Fruit fly (Drosophila melanogaster) whole organism, embryonic: ENCODE results near the gene Ir67a.

Experiments
- ATbp ChIP-seq: fragments of 200-800 bp; sonication (Bioruptor generic); optimal IDR thresholded peaks from 2 replicates; lab custom pipeline; 2017; ENCODE audit warnings: missing biosample characterization, mild to moderate bottlenecking, missing genetic modification characterization, missing genetic modification reagents
- Ada2b ChIP-seq: fragments of 200-800 bp; sonication (Bioruptor generic); IDR thresholded peaks from 2 replicates; pipeline ENCODE4 v1.3.6; 2022; ENCODE audit warnings: missing biosample characterization, missing genetic modification characterization
- Antp ChIP-seq: fragments of 200-800 bp; sonication (Bioruptor generic); optimal IDR thresholded peaks from 3 replicates; lab custom pipeline; 2016; ENCODE audit warnings: missing biosample characterization, missing genetic modification characterization
- CG10147 ChIP-seq: fragments of 200-800 bp; sonication (Bioruptor generic); optimal IDR thresholded peaks from 2 replicates; lab custom pipeline; 2019; ENCODE audit warnings: missing biosample characterization, mild to moderate bottlenecking, missing genetic modification characterization, moderate library complexity
- CG10366 ChIP-seq: fragments of 200-800 bp; sonication (Bioruptor generic); IDR thresholded peaks from 2 replicates; pipeline ENCODE4 v1.3.6; 2022; ENCODE audit warnings: missing biosample characterization, missing genetic modification characterization
- CG10462 ChIP-seq: fragments of 200-800 bp; sonication (Bioruptor generic); optimal IDR thresholded peaks from 2 replicates; lab custom pipeline; 2016; ENCODE audit warnings: missing biosample characterization, missing genetic modification characterization
- CG11504 ChIP-seq: fragments of 200-800 bp; sonication (Bioruptor generic); optimal IDR thresholded peaks from 3 replicates; lab custom pipeline; 2019; ENCODE audit warnings: missing biosample characterization, mild to moderate bottlenecking, missing genetic modification characterization, moderate library complexity
- CG12659 ChIP-seq: fragments of 200-800 bp; sonication (Bioruptor generic); optimal IDR thresholded peaks from 3 replicates; lab custom pipeline; 2017; ENCODE audit warnings: mild to moderate bottlenecking, missing biosample characterization, missing genetic modification reagents, missing genetic modification characterization
- CG13624 ChIP-seq: fragments of 200-800 bp; sonication (Bioruptor generic); optimal IDR thresholded peaks from 2 replicates; lab custom pipeline; 2016; ENCODE audit warnings: missing biosample characterization, missing genetic modification characterization
- CG14965 ChIP-seq: fragments of 200-800 bp; sonication (Bioruptor generic); optimal IDR thresholded peaks from 2 replicates; lab custom pipeline; 2016; ENCODE audit warnings: missing biosample characterization, missing genetic modification characterization, borderline replicate concordance
- CG15073 ChIP-seq: fragments of 200-800 bp; sonication (Bioruptor generic); optimal IDR thresholded peaks from 2 replicates; lab custom pipeline; 2016; ENCODE audit warnings: missing biosample characterization, missing genetic modification characterization
- CG15514 ChIP-seq: fragments of 200-800 bp; sonication (Bioruptor generic); optimal IDR thresholded peaks from 3 replicates; lab custom pipeline; 2017; ENCODE audit warnings: missing biosample characterization, missing genetic modification characterization, mild to moderate bottlenecking, moderate library complexity, missing genetic modification reagents
- CG16815 ChIP-seq: fragments of 200-800 bp; sonication (Bioruptor generic); optimal IDR thresholded peaks from 3 replicates; lab custom pipeline; 2017; ENCODE audit warnings: missing biosample characterization, mild to moderate bottlenecking, missing genetic modification characterization
- CG17912 ChIP-seq: fragments of 200-800 bp; sonication (Bioruptor generic); optimal IDR thresholded peaks from 2 replicates; lab custom pipeline; 2018; ENCODE audit warnings: missing biosample characterization, mild to moderate bottlenecking, missing genetic modification characterization
- CG1792 ChIP-seq: fragments of 200-800 bp; sonication (Bioruptor generic); optimal IDR thresholded peaks from 2 replicates; lab custom pipeline; 2016; ENCODE audit warnings: missing biosample characterization, missing genetic modification characterization
- CG18599 ChIP-seq: fragments of 200-800 bp; sonication (Bioruptor generic); optimal IDR thresholded peaks from 3 replicates; lab custom pipeline; 2017; ENCODE audit warnings: missing biosample characterization, missing genetic modification characterization, mild to moderate bottlenecking, moderate library complexity, missing genetic modification reagents
- CG2678 ChIP-seq: fragments of 200-800 bp; sonication (Bioruptor generic); optimal IDR thresholded peaks from 3 replicates; lab custom pipeline; 2019; ENCODE audit warnings: missing biosample characterization, mild to moderate bottlenecking, missing genetic modification characterization, moderate library complexity
- CG2875 ChIP-seq: fragments of 200-800 bp; sonication (Bioruptor generic); optimal IDR thresholded peaks from 2 replicates; lab custom pipeline; 2017; ENCODE audit warnings: missing biosample characterization, mild to moderate bottlenecking, missing genetic modification characterization, missing genetic modification reagents
- CG3995 ChIP-seq: fragments of 200-800 bp; sonication (Bioruptor generic); optimal IDR thresholded peaks from 3 replicates; lab custom pipeline; 2016; ENCODE audit warnings: missing biosample characterization, missing genetic modification characterization
- CG42726 ChIP-seq: fragments of 200-800 bp; sonication (Bioruptor generic); IDR thresholded peaks from 2 replicates; pipeline ENCODE4 v1.3.6; 2022; ENCODE audit warnings: missing biosample characterization, missing genetic modification characterization; ENCODE audit not compliant: partially characterized antibody
- CG4328 ChIP-seq: fragments of 200-800 bp; sonication (Bioruptor generic); optimal IDR thresholded peaks from 3 replicates; lab custom pipeline; 2017; ENCODE audit warnings: missing biosample characterization, missing genetic modification reagents, missing genetic modification characterization
- CG6791 ChIP-seq: fragments of 200-800 bp; sonication (Bioruptor generic); IDR thresholded peaks from 3 replicates; pipeline ENCODE4 v1.3.6; 2022; ENCODE audit warnings: missing biosample characterization, missing genetic modification characterization; ENCODE audit not compliant: partially characterized antibody
- CG6813 ChIP-seq: fragments of 200-800 bp; sonication (Bioruptor generic); optimal IDR thresholded peaks from 2 replicates; lab custom pipeline; 2017; ENCODE audit warnings: missing biosample characterization, missing genetic modification characterization, mild to moderate bottlenecking, moderate library complexity, missing genetic modification reagents
- CG9876 ChIP-seq: fragments of 200-800 bp; sonication (Bioruptor generic); optimal IDR thresholded peaks from 2 replicates; lab custom pipeline; 2016; ENCODE audit warnings: missing biosample characterization, missing genetic modification characterization
- Camta ChIP-seq: fragments of 200-800 bp; sonication (Bioruptor generic); optimal IDR thresholded peaks from 2 replicates; lab custom pipeline; 2016; ENCODE audit warnings: missing biosample characterization, missing genetic modification characterization
- CkIIα-i1 ChIP-seq: fragments of 200-800 bp; sonication (Bioruptor generic); IDR thresholded peaks from 2 replicates; pipeline ENCODE4 v1.3.6; 2022; ENCODE audit warnings: missing biosample characterization, missing genetic modification characterization
- CrebB ChIP-seq: fragments of 200-800 bp; sonication (Bioruptor generic); optimal IDR thresholded peaks from 3 replicates; lab custom pipeline; 2018; ENCODE audit warnings: missing biosample characterization, mild to moderate bottlenecking, missing genetic modification characterization
- Deaf1 ChIP-seq: fragments of 200-800 bp; optimal IDR thresholded peaks from 3 replicates; lab custom pipeline; 2019; ENCODE audit warnings: missing biosample characterization, mild to moderate bottlenecking, missing genetic modification characterization, moderate library complexity
- Dek ChIP-seq: fragments of 200-800 bp; sonication (Bioruptor generic); optimal IDR thresholded peaks from 3 replicates; lab custom pipeline; 2019; ENCODE audit warnings: missing biosample characterization, mild to moderate bottlenecking, missing genetic modification characterization, moderate library complexity
- Lim3 ChIP-seq: fragments of 200-800 bp; sonication (Bioruptor generic); IDR thresholded peaks from 2 replicates; pipeline ENCODE4 v1.3.6; 2022; ENCODE audit warnings: missing biosample characterization, missing genetic modification characterization
- Lpt ChIP-seq: fragments of >200 bp; optimal IDR thresholded peaks from 2 replicates; lab custom pipeline; 2018; ENCODE audit warnings: missing biosample characterization, missing genetic modification characterization
- MTF-1 ChIP-seq: fragments of 200-800 bp; sonication (Bioruptor generic); optimal IDR thresholded peaks from 2 replicates; lab custom pipeline; 2018; ENCODE audit warnings: missing biosample characterization, mild to moderate bottlenecking, missing genetic modification characterization, borderline replicate concordance
- Oaz ChIP-seq: fragments of 200-800 bp; sonication (Bioruptor generic); IDR thresholded peaks from 2 replicates; pipeline ENCODE4 v1.3.6; 2022; ENCODE audit warnings: missing biosample characterization, missing genetic modification characterization
- Optix ChIP-seq: fragments of 200-800 bp; sonication (Bioruptor generic); IDR thresholded peaks from 3 replicates; pipeline ENCODE4 v1.3.6; 2022; ENCODE audit warnings: missing biosample characterization, missing genetic modification characterization
- Pdp1 ChIP-seq, 2 experiments: fragments of 200-800 bp; sonication (Bioruptor generic); optimal IDR thresholded peaks; 3 replicates each; lab custom pipeline; 2016; ENCODE audit warnings: missing biosample characterization in 2 of 2, missing genetic modification characterization in 2 of 2, mild to moderate bottlenecking in 1 of 2, moderate library complexity in 1 of 2
- Sin3A ChIP-seq: fragments of >200 bp; optimal IDR thresholded peaks from 2 replicates; lab custom pipeline; 2018
- ato ChIP-seq: fragments of 200-800 bp; sonication (Bioruptor generic); IDR thresholded peaks from 2 replicates; pipeline ENCODE4 v1.3.6; 2022; ENCODE audit warnings: missing biosample characterization, missing genetic modification characterization; ENCODE audit not compliant: partially characterized antibody
- bab2 ChIP-seq: fragments of 200-800 bp; sonication (Bioruptor generic); optimal IDR thresholded peaks from 2 replicates; lab custom pipeline; 2016; ENCODE audit warnings: missing biosample characterization, missing genetic modification characterization
- bsh ChIP-seq, 2 experiments: fragments of 200-800 bp; sonication (Bioruptor generic); optimal IDR thresholded peaks; 2 replicates each; lab custom pipeline; 2017 to 2018; ENCODE audit warnings: mild to moderate bottlenecking in 2 of 2, missing biosample characterization in 2 of 2, missing genetic modification characterization in 2 of 2, moderate library complexity in 1 of 2
- exex ChIP-seq: fragments of 200-800 bp; sonication (Bioruptor generic); optimal IDR thresholded peaks from 4 replicates; lab custom pipeline; 2018; ENCODE audit warnings: missing biosample characterization, mild to moderate bottlenecking, missing genetic modification characterization, moderate library complexity
- her ChIP-seq: fragments of 200-800 bp; sonication (Bioruptor generic); optimal IDR thresholded peaks from 2 replicates; lab custom pipeline; 2016; ENCODE audit warnings: missing biosample characterization, missing genetic modification characterization
- inv ChIP-seq: fragments of 200-800 bp; sonication (Bioruptor generic); IDR thresholded peaks from 2 replicates; pipeline ENCODE4 v1.3.6; 2022; ENCODE audit warnings: missing biosample characterization, missing genetic modification characterization; ENCODE audit not compliant: partially characterized antibody
- lola ChIP-seq, 3 experiments: fragments of >200 bp in 2 of 3; fragments of 200-800 bp in 1 of 3; sonication (Bioruptor generic) in 1 of 3; optimal IDR thresholded peaks; 2 replicates each; lab custom pipeline; 2017 to 2019; ENCODE audit warnings: missing biosample characterization in 3 of 3, missing genetic modification characterization in 3 of 3, mild to moderate bottlenecking in 1 of 3, moderate library complexity in 1 of 3
- nerfin-1 ChIP-seq: fragments of 200-800 bp; sonication (Bioruptor generic); optimal IDR thresholded peaks from 3 replicates; lab custom pipeline; 2019; ENCODE audit warnings: missing biosample characterization, mild to moderate bottlenecking, missing genetic modification characterization, moderate library complexity
- pb ChIP-seq: fragments of 200-800 bp; sonication (Bioruptor generic); optimal IDR thresholded peaks from 3 replicates; lab custom pipeline; 2016; ENCODE audit warnings: missing biosample characterization, missing genetic modification characterization
- psq ChIP-seq: fragments of 200-800 bp; sonication (Bioruptor generic); optimal IDR thresholded peaks from 2 replicates; lab custom pipeline; 2017; ENCODE audit warnings: missing biosample characterization, missing genetic modification characterization
- ro ChIP-seq: fragments of 200-800 bp; sonication (Bioruptor generic); IDR thresholded peaks from 2 replicates; pipeline ENCODE4 v1.3.6; 2022; ENCODE audit warnings: missing biosample characterization, missing genetic modification characterization
- ttk ChIP-seq: fragments of 200-800 bp; sonication (Bioruptor generic); IDR thresholded peaks from 2 replicates; pipeline ENCODE4 v2.1.2; 2022; ENCODE audit warnings: missing biosample characterization, missing genetic modification characterization

Gene Ir67a

DNA sequence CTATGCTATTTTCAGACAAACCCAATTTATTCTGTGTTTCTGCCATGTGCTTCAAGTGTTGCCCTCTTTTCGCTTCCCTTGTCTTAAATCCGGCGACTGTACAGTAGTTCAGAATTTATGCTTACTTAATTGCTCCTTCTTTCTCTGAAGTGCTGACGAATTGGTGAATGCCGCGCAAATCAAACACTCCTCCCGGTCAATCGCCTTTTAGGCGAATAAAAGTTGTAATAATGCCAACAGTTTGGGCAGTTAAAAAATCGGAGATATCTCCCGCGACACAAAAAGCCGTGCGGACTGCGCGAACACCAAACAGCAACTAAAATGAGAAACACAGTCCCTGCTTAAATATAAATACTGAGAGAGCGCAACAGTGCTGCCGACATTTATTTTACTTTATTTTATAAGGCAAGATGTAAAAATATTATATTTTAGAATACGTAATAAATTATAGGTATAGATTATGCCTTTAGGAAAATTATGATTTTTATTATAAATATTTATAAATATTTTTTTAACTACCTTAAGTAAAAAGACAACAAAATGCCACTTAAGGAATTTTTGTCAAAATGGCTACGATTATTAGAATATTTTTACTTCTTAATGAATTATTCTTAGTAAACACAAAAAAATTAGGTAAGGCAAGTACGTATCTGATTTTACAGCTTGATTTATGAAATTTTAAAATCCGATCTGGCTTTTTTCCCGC is 38.6 kb downstream of the Ir67a start, which contains the start of gene path (continued):
- peak; percentile 33 for TF ChIP-seq nerfin-1 (tag; lab: Kevin White, UChicago)
- TF ChIP-seq ATbp: no peak
- TF ChIP-seq bab2 (GFP tag; lab: Kevin White, UChicago): no peak
- no peak for TF ChIP-seq Lim3
- TF ChIP-seq CG3995 (GFP tag; lab: Kevin White, UChicago): no peak
- TF ChIP-seq CG13624 (GFP tag; lab: Kevin White, UChicago): no peak
- TF ChIP-seq Oaz (GFP tag; lab: Robert Waterston, UW): no peak
- TF ChIP-seq CG6813 (GFP tag; lab: Kevin White, UChicago): no peak
- peak; percentile 58; the same call in 1 of the 2 replicates for TF ChIP-seq CG42726 (GFP tag; lab: Robert Waterston, UW)
- peak; percentile 22 for TF ChIP-seq CG10147
- TF ChIP-seq CG2875 (GFP tag; lab: Kevin White, UChicago): no peak
- peak; percentile 49 for TF ChIP-seq CG17912 (GFP tag; lab: Kevin White, UChicago)
- peak; percentile 76 for TF ChIP-seq CG2678
- no peak for TF ChIP-seq CG14965 (GFP tag; lab: Kevin White, UChicago)
- TF ChIP-seq her (GFP tag; lab: Kevin White, UChicago): no peak
- TF ChIP-seq CG16815 (GFP tag; lab: Kevin White, UChicago): no peak
- TF ChIP-seq CG6791 (GFP tag; lab: Robert Waterston, UW): peak; percentile 35; the same call in 1 of the 3 replicates
- peak in 1 of 2 experiments; percentile 34 for TF ChIP-seq Pdp1 (GFP tag; optimal IDR thresholded peaks at IDR 0.05; lab: Kevin White, UChicago)
- peak; percentile 47 for TF ChIP-seq Deaf1 (tag; lab: Kevin White, UChicago)
- no peak for TF ChIP-seq ro (GFP tag; lab: Robert Waterston, UW)
- no peak for TF ChIP-seq Lpt (GFP tag; lab: Kevin White, UChicago)
- TF ChIP-seq CG10366 (GFP tag; lab: Robert Waterston, UW): peak; percentile 16; the same call in 1 of the 2 replicates
- TF ChIP-seq Optix: no peak
- no peak for TF ChIP-seq ato (GFP tag; lab: Robert Waterston, UW)
- peak; percentile 12 for TF ChIP-seq Dek (tag; lab: Kevin White, UChicago)
- no peak for TF ChIP-seq inv (GFP tag; lab: Robert Waterston, UW)
- no peak for TF ChIP-seq pb
- TF ChIP-seq CG4328 (GFP tag; lab: Kevin White, UChicago): no peak
- TF ChIP-seq CG15073: no peak
- TF ChIP-seq bsh (GFP tag; optimal IDR thresholded peaks at IDR 0.05; lab: Kevin White, UChicago): peak in 1 of 2 experiments; percentile 25
- TF ChIP-seq Ada2b (GFP tag; lab: Robert Waterston, UW): no peak
- TF ChIP-seq CG12659 (GFP tag; lab: Kevin White, UChicago): peak; percentile 32
- TF ChIP-seq psq (GFP tag; lab: Kevin White, UChicago): no peak
- peak; percentile 71 for TF ChIP-seq CG11504 (tag; lab: Kevin White, UChicago)
- TF ChIP-seq Sin3A (lab: Kevin White, UChicago): no peak
- no peak for TF ChIP-seq CG1792
- TF ChIP-seq CG9876 (GFP tag; lab: Kevin White, UChicago): no peak
- peak; percentile 62 for TF ChIP-seq CG18599 (GFP tag; lab: Kevin White, UChicago)
- peak; percentile 49 for TF ChIP-seq MTF-1 (GFP tag; lab: Kevin White, UChicago)
- no peak for TF ChIP-seq CkIIα-i1
- TF ChIP-seq Antp (GFP tag; lab: Kevin White, UChicago): no peak
- peak; percentile 38 for TF ChIP-seq CG15514 (GFP tag; lab: Kevin White, UChicago)
- TF ChIP-seq CG10462 (GFP tag; lab: Kevin White, UChicago): no peak
- no peak for TF ChIP-seq Camta (GFP tag; lab: Kevin White, UChicago)
- TF ChIP-seq exex: no peak
- peak in 1 of 3 experiments; percentile 39 for TF ChIP-seq lola (GFP tag; optimal IDR thresholded peaks at IDR 0.05; lab: Kevin White, UChicago)
- no peak for TF ChIP-seq ttk (GFP tag; lab: Robert Waterston, UW)
- TF ChIP-seq CrebB (tag; lab: Kevin White, UChicago): no peak
